Fruit fly (Drosophila melanogaster): ENCODE results near the gene Nha2.

Gene Nha2

DNA sequence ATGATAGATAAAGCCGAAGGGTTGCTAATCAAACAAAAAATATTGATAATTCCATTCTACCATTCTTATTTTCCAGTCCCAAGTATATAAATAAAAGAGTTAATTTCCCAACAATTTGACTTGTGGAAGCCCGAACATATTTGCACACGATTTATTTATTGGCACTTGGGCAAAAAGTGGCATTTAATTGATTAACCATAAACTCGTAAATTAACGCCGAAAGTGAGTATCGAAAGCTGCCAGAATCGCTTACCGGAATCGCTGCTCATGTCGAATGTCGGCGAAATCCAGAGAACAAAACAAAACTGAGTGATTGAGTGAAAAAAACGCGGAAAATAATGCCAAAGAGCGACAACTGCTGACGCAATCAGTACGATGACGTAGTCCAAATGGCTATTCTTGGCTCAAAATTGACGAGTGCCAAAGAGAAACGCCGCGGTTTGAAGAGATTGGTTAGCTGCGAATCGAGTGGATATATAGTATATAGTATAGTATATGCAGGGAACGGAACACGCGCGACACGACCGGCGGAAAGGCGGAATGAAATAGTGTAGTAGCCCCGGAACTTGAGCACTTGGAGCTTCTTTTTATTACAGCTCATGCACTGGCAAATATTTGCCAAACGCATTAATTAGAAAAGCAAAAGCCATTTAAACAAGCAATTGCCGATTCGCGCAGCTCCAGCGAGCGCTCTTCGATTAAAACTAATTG lies at the start of gene Nha2:
Gene Nha2, minus strand, starts transcription at position 617 of the 711 bp plus-strand sequence.
- TF ChIP-seq noc (tag; optimal IDR thresholded peaks at IDR 0.05), result peak; percentile 69

DNA sequence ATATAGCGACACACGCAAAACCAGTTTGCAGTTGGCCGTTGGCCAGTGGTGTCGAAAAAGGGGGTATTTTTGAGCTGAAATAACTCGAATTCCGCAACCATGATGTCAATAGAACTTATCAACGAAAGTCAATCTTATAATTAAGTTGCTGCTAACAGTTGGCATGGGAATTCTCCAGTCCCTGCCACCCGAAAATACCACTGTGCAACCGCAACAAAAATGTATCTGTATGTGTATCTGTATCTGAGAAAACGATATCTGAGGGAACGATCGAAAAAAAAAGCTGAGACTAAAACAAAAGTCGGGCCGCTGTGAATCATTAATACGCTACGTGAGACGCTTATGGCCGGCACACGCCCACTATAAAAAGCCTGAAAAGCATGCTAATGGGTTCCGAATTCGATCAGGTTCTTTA lies 48.2 kb upstream of the Nha2 start:
- TF ChIP-seq noc (tag; optimal IDR thresholded peaks at IDR 0.05), result peak; percentile 81

DNA sequence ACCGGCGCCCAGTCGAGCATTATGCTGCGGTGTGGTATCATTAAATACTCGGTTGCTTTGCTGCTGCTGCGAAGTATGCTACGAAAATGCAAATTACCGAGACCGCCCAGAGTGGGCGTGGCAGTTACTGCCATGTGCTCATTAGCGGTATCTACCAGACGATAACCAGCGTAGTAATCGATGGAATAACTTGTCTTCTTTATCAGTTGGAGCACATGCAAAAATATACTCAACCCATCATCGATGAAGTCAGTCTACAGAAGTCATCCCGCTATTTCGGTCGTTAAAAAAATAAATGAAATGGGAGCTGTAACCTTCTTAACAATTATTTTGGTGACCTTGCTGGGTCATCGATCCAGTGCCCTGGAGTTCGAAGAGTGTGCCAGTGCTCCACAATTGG lies 45.4 kb upstream of the Nha2 start, which contains the start of gene CG13837:
Gene CG13837, plus strand, starts transcription at position 301 of the 400 bp plus-strand sequence.
- TF ChIP-seq noc (tag; optimal IDR thresholded peaks at IDR 0.05), result no peak

DNA sequence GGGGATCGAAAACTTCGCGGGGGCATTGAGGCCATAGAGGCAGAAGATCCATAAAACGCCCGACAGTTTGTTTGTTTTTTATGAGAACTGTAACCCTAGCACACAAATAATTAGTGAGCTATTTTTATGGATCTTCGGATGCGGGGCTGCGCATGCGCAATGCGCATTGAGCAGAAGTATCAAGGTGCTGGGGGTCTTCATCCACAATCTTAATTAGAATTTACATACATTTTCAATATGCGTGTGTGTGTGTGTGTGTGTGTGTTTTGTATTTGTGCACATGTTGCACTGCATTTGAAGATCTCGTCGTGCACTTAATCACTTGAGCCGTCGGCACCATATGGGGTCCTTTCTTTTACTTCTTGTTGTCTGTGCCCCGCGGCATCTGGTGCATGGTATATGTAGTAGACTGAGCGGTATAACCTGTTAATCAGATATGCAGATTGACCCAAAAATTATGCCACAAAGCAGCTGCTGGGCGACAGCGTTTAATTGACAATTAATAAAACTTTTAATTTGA lies 44.5 kb upstream of the Nha2 start:
- TF ChIP-seq noc (tag; optimal IDR thresholded peaks at IDR 0.05), result no peak

DNA sequence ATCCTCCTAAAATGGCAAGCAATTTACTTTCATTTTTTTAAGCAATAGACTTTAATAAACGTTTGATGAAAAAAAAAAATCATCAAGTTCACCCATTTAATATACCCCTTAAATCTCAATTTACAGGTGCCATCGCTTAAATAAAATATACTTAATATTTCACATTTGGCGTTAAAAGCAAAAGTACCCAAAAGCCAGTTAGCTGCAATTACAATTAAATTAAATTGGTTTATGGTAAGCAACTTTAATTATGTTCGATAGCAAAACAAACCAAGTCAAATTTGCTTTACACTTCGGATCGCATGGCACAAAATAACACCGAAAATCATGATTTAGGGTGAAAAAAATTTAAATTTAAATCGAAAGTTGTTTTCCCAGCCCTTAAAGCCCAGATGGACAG lies 43.6 kb upstream of the Nha2 start, which contains the start of gene CG13838:
Gene CG13838, plus strand, starts transcription at position 301 of the 400 bp plus-strand sequence.
- TF ChIP-seq noc (tag; optimal IDR thresholded peaks at IDR 0.05), result no peak

DNA sequence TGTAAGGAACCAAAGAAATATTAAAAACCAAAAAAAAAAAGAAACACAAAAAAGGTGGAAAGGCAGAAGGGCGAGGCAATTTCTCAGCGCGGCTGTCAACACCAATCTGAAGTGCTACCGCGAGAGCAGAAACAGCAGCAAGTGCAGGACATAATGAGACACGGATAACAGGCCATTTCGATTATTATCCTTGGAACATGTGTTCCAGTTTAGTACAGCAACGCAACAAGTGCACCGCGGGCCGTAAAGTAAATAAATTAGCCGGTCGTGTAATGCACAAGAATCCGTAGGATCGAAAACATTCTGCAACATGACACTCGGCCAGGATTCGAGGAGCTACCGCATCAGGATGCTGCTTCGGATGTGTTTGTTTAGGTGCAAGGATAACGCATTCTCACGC lies 39.7 kb upstream of the Nha2 start:
- TF ChIP-seq noc (tag; optimal IDR thresholded peaks at IDR 0.05), result no peak

DNA sequence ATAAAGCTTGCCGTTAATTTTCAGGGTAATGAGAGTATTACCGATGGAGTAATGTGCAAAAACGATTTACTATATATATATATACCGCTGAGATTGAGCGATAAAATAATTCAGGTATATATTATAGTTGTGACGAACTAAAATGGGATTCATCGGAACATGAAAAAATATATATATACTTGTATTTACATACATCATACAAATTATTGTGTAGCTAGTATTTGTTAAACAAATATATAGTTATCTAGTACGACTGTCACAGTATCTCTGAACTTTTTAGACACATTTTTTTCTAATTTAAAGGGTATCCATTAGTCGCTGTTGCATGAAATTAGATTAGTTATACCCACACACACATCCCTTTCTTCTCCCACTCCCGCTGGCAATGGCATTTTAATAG lies 38.0 kb upstream of the Nha2 start:
- no peak for TF ChIP-seq noc (tag; optimal IDR thresholded peaks at IDR 0.05)

DNA sequence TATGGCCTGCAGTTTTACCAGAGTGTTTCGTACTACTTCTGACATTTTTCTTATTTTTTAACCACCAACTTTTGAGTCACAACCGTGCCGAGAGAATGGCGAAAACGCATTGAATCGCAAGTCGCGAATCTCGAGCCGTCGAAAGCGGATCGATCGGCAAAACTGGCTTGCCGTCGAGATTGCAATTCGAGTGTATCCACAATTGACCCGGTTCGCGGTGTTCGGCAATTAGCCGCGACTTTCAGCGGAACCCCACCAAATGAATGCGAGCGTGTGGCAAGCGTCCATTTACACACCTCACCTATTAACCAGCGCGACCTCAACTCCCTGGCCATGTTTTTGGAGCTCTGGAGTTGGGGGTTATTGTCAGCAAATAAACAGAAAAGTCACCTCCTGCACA lies 37.1 kb upstream of the Nha2 start, which contains the start of gene CG13833:
Gene CG13833, minus strand, starts transcription at position 101 of the 400 bp plus-strand sequence.
- TF ChIP-seq noc (tag; optimal IDR thresholded peaks at IDR 0.05), result no peak

DNA sequence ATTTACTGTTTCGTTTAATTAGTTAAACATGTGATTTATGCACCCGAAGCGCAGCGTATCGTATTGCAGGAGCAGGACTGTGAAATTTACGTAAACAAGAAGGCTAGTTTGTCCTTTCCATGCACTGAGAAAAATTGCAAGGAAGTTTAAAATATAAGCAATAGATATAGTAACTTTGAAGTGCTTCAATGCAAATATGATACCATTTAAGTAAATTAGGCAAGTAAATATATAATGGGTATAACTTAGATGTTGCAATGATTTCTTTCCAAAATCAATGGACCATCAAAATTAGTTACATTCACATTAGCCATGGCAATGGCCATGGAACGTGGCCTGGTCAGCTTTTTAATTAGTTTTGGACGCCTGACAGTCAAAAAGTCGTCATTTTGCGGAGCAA lies 32.6 kb upstream of the Nha2 start:
- TF ChIP-seq noc (tag; optimal IDR thresholded peaks at IDR 0.05), result no peak

DNA sequence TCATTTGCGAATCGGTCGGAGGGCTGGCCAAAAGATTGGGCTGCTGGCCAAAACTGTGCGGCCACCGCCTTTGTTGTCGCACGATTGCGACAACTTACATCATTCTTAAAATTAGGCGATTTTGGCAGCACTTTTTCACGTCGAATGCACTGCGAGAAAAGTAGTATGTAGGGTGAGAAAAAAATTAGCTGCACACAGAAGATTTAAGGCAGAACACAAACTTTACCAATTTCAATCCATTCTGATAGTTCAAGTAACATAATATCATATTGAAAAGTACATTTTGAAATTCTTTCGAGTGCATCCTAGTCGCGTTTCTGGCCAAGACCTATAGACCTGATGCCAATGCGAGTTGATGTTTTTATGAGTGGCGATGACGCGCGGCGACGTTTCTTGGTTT lies 30.2 kb upstream of the Nha2 start:
- peak; percentile 13 for TF ChIP-seq noc (tag; optimal IDR thresholded peaks at IDR 0.05)

DNA sequence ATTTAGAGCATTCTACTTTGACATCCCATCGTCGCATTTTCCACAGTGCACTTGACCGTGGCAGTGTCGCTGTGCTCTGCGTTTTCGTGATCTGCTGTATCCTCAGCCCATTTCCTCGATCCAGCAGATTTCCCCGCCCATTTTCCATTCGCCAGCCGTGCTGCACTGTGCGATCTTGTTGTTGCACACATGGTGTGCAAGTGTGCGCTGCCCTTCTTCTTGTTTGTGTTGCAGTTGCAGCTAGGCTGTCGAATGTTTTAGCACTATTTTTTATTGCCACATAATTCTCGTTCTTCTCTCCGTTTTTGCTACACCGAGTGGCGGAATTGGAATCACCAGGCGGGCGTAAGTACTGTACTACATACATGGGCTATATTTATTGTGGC lies 29.1 kb upstream of the Nha2 start:
- TF ChIP-seq noc (tag; optimal IDR thresholded peaks at IDR 0.05), result no peak

DNA sequence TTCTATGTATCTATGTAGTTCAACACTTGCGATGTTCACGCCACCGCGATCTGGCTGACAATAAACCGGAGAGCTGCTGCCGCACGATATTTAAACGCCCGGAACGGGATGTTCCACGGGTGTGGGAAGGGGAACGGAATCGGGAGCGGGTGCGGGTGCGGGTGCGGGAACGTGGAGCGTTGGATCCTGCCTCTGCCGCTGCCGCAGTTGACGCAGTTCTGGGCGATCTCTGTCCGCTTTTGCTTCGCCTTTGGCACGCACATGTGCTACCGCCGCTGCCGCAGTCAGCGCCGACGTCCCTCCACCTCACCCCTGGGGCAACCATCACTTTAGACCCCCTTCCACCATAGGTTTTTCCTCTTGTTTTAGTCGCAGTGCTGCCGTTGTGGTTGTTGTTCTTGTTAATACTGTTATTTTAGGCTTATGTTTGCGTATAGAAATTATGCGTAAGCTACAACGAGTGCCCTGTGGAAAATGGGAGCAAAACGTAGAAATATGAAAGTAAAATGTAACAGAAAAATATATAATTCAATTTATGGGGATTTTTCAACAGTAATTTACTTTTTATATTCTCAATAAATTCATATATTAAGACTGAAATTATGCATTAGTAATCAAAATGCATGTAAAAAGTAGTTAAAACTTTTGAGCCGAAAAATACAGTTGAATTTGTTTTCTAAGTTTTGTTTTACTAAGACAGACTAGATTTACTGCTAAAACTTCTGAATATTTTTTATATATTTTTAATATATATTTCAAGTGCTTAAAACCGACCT lies 28.5 kb upstream of the Nha2 start, which contains the start of gene lmd:
Gene lmd, minus strand, starts transcription at position 62 of the 776 bp plus-strand sequence.
- no peak for TF ChIP-seq noc (tag; optimal IDR thresholded peaks at IDR 0.05)

DNA sequence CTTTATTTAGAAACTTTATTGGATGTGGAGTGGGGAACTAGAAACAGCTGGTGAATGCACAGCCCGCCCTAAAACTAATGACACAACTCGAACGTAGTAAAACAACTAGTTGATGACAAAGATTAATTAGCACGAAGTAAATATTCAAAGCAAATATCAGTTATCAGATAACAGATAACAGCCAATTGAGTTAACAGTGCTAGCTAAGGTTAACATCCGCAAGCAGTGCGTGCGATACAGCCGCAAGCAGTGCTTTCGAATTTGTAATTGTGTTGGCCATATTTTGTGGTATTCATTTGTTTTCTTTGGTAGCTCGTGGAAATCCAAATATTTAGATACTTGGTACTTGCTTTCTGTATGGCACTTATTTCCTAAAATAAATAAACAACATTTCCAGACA lies 15.2 kb upstream of the Nha2 start:
- TF ChIP-seq noc (tag; optimal IDR thresholded peaks at IDR 0.05), result no peak

DNA sequence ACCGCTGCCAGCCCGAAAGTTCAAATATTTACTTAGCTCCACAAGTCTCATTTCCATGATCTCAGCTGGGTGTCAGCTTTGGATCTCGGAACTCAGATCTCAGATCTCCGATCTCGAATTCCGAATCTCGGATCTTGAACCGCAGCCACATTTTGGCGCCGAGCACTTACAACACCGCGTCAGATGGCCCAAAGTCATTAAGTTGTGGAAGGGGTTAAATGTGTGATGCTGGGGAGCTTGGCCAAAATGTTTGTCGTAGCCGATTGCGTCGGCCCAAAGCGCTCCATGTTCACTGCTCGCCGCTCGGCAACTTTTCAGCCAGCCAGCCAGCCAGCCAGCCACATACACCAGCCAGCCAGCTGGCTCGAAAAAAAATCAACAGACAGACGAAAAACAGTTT lies 13.7 kb upstream of the Nha2 start, which contains the start of gene CG6688:
Gene CG6688, plus strand, starts transcription at position 396 of the 400 bp plus-strand sequence.
- no peak for TF ChIP-seq noc (tag; optimal IDR thresholded peaks at IDR 0.05)

DNA sequence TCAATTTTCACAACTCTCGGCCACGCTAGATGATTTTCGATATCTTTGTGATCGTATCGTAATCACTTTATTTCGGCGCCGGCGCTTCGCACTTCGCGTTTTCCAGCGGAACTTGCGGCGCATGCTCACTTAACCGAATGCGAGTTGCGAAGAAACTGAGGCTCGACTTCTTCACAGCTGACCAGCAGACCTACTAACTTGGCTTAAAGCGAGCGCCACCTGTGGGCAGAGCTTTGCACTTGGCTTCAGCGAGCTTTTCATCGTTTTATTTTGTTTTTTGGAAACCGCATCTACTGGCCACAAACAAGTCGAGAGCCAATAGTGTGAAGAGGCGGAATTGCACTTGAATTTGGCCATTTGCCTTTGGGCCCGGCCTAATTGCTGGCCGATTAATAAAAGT lies 12.1 kb upstream of the Nha2 start, which contains the start of gene CG34375:
Gene CG34375, minus strand, starts transcription at position 157 of the 400 bp plus-strand sequence.
- no peak for TF ChIP-seq noc (tag; optimal IDR thresholded peaks at IDR 0.05)

DNA sequence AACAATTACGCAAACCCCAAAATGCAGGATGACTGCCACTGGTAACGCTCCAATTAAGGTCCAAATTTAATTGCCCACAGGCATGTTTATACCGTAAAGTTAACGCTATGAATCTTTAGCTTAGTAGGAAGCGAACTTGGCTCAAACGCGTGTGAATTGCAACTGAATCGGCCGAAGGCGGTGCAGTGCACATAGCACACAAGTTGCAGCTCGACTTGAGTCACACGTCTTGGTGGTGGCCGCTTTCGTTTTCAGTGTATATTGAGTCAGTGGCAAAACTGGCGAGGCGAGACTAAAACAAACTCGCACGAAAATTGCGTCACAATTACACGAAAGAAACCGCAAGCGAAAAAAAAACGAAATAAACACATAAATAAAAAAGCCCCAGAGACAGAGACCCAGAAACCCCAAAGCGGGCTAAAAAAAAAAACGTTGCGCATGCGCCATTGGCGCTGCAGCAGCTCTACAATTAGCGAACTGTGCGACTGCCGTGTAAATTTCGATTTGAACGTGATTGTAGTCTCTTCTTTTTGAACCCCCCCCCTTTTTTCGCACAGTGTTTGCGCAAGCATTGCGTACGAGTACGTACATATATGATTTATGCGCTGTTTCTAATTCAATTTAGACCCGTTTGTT lies 11.3 kb upstream of the Nha2 start:
- TF ChIP-seq noc (tag; optimal IDR thresholded peaks at IDR 0.05), result no peak
